Worm (Caenorhabditis elegans) whole organism, L4/young adult: ENCODE measurements around the gene T06D4.1.

ENCODE experiments used
- W03F9.2 ChIP-seq: fragments of 150-350 bp; optimal IDR thresholded peaks from 2 replicates; lab custom pipeline; 2014; ENCODE audit warnings: missing biosample characterization, missing genetic modification characterization
- dao-5 ChIP-seq: sonication (generic microtip); optimal IDR thresholded peaks from 2 replicates; lab custom pipeline; 2016; ENCODE audit warnings: missing genotype, missing genetic modification characterization, moderate library complexity, missing compliant biosample characterization
- him-1 ChIP-seq: sonication (generic microtip); optimal IDR thresholded peaks from 2 replicates; lab custom pipeline; 2016; ENCODE audit warnings: missing genotype, missing genetic modification reagents, missing genetic modification characterization, missing compliant biosample characterization

Gene T06D4.1

DNA sequence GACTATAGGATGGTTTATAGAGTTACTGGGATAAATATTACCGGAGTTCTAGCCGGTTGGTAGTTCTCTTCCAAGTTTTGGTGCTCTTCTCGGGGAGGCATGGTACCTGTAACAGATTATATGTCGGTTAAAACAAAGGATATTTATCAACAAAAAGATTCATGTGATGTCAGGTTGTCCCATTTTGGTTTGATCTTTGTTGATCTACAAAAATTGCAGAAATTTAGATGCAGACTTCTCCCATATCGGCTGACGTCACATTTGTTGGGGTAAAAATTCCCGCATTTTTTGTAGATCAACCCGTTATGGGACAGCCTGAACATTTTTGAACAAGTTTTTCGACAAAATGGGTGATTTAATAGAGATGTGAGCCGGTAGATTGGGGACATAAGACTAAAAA, 13.5 kb upstream of the T06D4.1 start, which contains the start of gene Y49F6C.7:
Gene Y49F6C.7, minus strand, starts transcription at position 101 of the 400 bp plus-strand sequence.
- TF ChIP-seq dao-5 (no peak), him-1 (tag; lab: Kevin White, UChicago) (no peak), W03F9.2 (tag; lab: Kevin White, UChicago) (no peak)

DNA sequence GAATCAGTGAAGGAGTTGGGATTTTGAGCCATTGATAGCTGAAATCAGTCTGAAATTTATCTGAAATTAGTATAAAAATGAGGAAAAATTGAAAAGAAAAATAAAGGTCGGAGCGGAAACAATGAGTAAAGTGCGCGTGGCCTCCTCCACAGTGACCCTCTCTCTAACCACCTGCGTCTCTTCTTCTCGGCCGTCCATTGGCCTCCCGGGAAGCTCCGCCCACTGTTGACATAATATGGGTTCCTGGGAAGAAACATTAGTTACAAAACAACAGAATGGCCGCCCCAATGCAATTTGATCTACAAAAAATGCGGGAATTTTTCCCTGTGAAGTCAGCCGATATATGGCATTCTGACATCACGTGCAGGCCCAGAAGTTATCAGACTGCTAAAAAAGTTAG, 11.6 kb upstream of the T06D4.1 start, which contains the start of gene Y49F6C.8:
Gene Y49F6C.8, minus strand, starts transcription at position 51 of the 400 bp plus-strand sequence.
- TF ChIP-seq W03F9.2 (tag; lab: Kevin White, UChicago) (no peak), dao-5 (no peak), him-1 (tag; lab: Kevin White, UChicago) (no peak)

DNA sequence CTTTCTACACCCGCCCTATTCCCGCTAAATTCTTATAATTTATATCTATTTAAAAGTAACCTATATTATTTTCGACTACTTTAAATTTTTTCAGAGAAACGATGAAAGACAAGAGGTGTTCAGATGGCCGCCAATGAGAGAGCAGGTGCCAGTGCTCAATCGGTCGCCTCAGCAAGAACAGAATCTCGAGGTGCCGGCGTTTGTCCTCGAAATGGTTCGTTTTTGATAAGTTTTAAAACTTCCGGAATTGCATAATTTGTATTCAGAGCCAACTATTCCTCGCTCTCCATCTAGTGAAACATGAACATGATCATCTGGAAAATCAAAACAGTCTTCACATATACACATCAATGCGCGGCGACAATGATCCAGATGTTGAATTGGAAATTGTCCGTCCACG, 10.6 kb upstream of the T06D4.1 start, which contains the start of gene bath-23:
Gene bath-23, plus strand, starts transcription at position 301 of the 400 bp plus-strand sequence.
- no peak for TF ChIP-seq dao-5
- TF ChIP-seq W03F9.2 (tag; lab: Kevin White, UChicago) = no peak
- no peak for TF ChIP-seq him-1 (tag; lab: Kevin White, UChicago)

ce11 chrII:3373875-3374274, 7.8 kb upstream of the T06D4.1 start:
- TF ChIP-seq him-1 (tag; lab: Kevin White, UChicago) (no peak), W03F9.2 (tag; lab: Kevin White, UChicago) (no peak), dao-5 (no peak)

ce11 chrII:3374779-3375178, 6.9 kb upstream of the T06D4.1 start, which contains the start of gene bath-10:
Gene bath-10, plus strand, starts transcription at chrII:3375079.
- TF ChIP-seq dao-5 = no peak
- no peak for TF ChIP-seq W03F9.2 (tag; lab: Kevin White, UChicago)
- no peak for TF ChIP-seq him-1 (tag; lab: Kevin White, UChicago)

DNA sequence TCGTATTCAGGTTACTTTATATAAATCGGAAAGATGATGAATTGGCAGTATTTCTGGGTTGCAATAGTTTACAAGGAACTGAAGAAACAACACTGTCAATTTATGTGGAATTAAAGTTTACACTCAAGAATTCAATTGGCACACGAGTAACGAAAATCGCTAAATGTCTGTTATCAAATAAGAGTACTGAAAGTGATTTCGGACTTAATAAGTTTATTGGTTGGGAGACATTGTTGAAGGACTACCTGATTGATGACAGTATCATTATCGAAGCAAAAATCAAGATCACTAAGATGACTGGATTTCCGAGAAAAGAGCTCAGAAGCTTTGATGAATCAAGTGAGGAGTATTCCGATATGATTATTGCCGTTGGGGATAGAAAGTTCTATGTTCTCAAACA, 6.3 kb upstream of the T06D4.1 start:
- TF ChIP-seq dao-5 (no peak), him-1 (tag; lab: Kevin White, UChicago) (no peak), W03F9.2 (tag; lab: Kevin White, UChicago) (no peak)

DNA sequence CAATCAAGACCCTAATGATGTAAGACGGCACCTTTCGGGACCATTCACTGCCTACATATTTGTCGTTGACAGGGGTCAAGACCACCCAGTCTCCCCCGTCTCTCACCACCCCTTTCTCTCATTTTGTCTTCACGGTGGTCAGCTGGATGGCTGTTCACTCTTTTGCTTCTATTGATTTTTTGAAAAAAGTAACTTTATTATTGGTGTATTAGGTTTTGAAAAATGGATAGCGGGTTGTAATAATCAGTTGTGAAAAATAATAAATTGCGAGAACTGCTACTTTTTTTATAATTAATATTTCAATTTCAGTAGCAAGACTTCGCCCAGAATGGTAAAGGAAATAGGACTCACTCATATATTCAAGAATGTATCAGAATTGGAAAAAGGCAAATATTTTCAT, 4.8 kb upstream of the T06D4.1 start, which contains the start of gene bath-9:
Gene bath-9, plus strand, starts transcription at position 301 of the 400 bp plus-strand sequence.
- no peak for TF ChIP-seq dao-5
- TF ChIP-seq W03F9.2 (tag; lab: Kevin White, UChicago) = no peak
- TF ChIP-seq him-1 (tag; lab: Kevin White, UChicago) = no peak

- TF ChIP-seq him-1 (tag; lab: Kevin White, UChicago) (no peak), dao-5 (no peak), W03F9.2 (tag; lab: Kevin White, UChicago) (no peak)
These were observed 3.4 kb upstream of the T06D4.1 start, which contains the start of gene Y49F6C.2 for ce11 chrII:3378275-3378674. Gene Y49F6C.2, plus strand, starts transcription at chrII:3378575.

DNA sequence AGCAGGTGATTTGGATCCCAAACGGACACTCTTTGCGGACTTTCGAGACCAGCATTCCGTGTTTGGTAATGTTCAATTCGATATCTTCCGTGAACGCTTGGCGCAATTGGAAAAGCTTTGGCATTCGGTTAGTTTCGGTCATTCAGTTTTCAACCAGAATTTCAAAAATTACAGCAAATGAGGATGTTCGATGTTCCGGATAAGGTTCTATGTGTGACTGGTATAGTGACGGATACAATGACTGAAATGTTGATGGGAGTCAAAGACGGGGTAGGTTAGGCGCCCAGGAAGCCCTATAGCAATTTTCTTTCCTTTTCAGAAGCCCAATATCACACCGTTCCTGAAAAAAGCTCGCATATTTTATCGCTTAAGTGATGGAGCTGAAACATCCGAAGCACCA, 1.5 kb downstream of the T06D4.1 start:
- TF ChIP-seq him-1 (tag; lab: Kevin White, UChicago) (no peak), W03F9.2 (tag; lab: Kevin White, UChicago) (no peak), dao-5 (no peak)

ce11 chrII:3385736-3386135, 4.1 kb downstream of the T06D4.1 start, which contains the start of gene T06D4.2:
Gene T06D4.2, minus strand, starts transcription at chrII:3385905.
- TF ChIP-seq him-1 (tag; lab: Kevin White, UChicago) = no peak
- no peak for TF ChIP-seq dao-5
- no peak for TF ChIP-seq W03F9.2 (tag; lab: Kevin White, UChicago)

DNA sequence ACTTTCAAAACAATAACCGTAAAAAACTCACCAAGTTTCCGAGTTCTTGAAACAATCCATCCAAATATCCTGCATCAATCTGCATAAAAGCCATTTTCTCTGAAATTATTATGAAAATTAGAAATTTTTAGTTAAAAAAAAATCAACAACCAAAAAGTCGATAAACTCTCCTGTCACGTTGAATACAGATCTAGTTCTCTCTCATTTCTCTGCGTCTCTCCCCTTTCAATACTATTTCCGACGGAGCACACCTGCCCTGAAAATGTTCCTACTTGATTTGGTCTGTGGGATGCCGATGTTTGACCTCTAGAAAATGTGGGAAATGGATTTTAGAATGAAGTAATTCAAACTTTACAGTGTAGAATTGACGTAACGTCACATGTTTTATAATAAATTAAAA, 5.9 kb downstream of the T06D4.1 start, which contains the start of gene T06D4.6:
Gene T06D4.6, minus strand, starts transcription at position 101 of the 400 bp plus-strand sequence.
- TF ChIP-seq him-1 (tag; lab: Kevin White, UChicago) (no peak), W03F9.2 (tag; lab: Kevin White, UChicago) (no peak), dao-5 (no peak)

DNA sequence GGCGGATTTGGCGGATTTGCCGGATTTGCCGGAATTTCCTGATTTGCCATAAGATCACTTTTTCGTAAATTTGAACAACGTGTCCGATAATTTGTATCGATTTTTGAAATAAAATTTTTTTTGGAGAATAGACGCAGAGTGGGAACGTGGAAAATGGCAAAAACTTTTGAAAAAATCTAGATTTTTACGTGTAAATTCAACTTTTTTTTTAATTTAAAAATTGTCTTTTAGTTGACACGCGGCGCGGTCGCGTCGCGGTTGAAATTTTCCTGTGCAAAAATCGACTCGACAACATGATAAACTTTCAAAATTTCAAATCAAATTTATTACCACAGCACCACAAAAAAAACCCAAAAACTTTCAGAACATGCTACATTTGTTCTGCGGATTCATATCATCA, 13.9 kb downstream of the T06D4.1 start, which contains the start of gene nep-20:
Gene nep-20, minus strand, starts transcription at position 101 of the 400 bp plus-strand sequence.
- TF ChIP-seq dao-5 = no peak
- TF ChIP-seq W03F9.2 (tag; lab: Kevin White, UChicago) = no peak
- TF ChIP-seq him-1 (tag; lab: Kevin White, UChicago) = no peak

DNA sequence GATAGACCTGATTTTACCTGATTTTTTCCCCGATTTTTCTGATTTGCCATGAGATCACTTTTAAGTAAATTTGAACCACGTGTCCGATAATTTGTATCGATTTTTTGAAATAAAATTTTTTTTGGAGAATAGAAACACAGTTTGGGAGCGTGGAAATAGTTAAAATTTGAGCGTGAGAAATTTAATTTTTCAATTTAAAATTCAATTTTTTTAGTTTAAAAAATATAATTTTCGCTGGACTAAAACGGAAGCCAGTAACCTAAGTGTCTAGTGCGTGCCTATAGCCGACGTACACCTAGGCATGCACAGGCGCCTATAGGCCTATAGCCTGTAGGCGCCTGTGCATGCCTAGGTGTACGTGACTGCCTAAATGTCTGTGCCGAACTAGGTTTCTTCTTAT, 17.6 kb downstream of the T06D4.1 start, which contains the start of gene nep-9:
Gene nep-9, minus strand, starts transcription at position 101 of the 400 bp plus-strand sequence.
- TF ChIP-seq W03F9.2 (tag; lab: Kevin White, UChicago) = no peak

ce11 chrII:3402854-3403253, 21.2 kb downstream of the T06D4.1 start, which contains the start of gene nep-10:
Gene nep-10, minus strand, starts transcription at chrII:3402954.
- TF ChIP-seq dao-5 = no peak
- no peak for TF ChIP-seq W03F9.2 (tag; lab: Kevin White, UChicago)
- TF ChIP-seq him-1 (tag; lab: Kevin White, UChicago) = no peak

DNA sequence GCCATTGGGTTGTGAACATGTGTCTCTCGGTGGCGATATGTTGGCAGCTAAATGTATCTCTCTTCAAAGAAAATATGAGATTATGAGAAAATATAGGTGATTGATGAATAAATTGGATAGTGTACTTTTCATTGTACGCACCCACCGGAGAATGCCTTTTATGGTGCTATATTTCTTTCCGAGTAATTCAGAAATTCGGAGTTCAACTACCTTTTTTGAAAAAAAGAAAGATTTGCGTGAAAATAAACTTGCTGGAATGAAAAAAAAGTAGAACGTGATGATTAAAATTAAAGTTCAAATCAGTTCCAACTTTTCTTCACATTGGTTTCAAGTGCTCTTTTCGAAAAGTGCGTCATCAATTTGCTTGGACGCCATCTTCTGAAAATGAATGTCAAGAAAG, 21.9 kb downstream of the T06D4.1 start, which contains the start of gene nep-8:
Gene nep-8, plus strand, starts transcription at position 301 of the 400 bp plus-strand sequence.
- no peak for TF ChIP-seq dao-5
- no peak for TF ChIP-seq W03F9.2 (tag; lab: Kevin White, UChicago)
- TF ChIP-seq him-1 (tag; lab: Kevin White, UChicago) = no peak
